Worm (Caenorhabditis elegans): ENCODE data around the gene math-20.
"Not testable (repeated sequence)": the region's sequence is repeated elsewhere in the genome, so short reads cannot be mapped to it uniquely, and the experiment has no call there.

- not testable (repeated sequence) for TF ChIP-seq efl-1 (GFP tag; optimal IDR thresholded peaks at IDR 0.05); ama-1 (optimal IDR thresholded peaks at IDR 0.05); ama-1 (GFP tag; optimal IDR thresholded peaks at IDR 0.05); B0019.2 (GFP tag; conservative IDR thresholded peaks at IDR 0.05); ztf-28 (GFP tag; IDR thresholded peaks at IDR 0.05); bed-1 (GFP tag; IDR thresholded peaks at IDR 0.05); akir-1 (GFP tag; optimal IDR thresholded peaks at IDR 0.05); dpl-1 (GFP tag; optimal IDR thresholded peaks at IDR 0.05); sea-2 (GFP tag; IDR thresholded peaks at IDR 0.05); rec-8 (tag; optimal IDR thresholded peaks at IDR 0.05); ceh-91 (GFP tag; IDR thresholded peaks at IDR 0.05)
Measured at ce11 chrII:2046556-2046955, 50.2 kb downstream of the math-20 start, which contains the start of gene math-1.
